Worm (Caenorhabditis elegans) whole organism, late embryonic: ENCODE results near the gene sna-2.

Experiments
- hlh-15 ChIP-seq: sonication (generic microtip); optimal IDR thresholded peaks from 2 replicates; lab custom pipeline; 2016; ENCODE audit warnings: missing genetic modification characterization, missing compliant biosample characterization
- tbx-2 ChIP-seq: sonication (generic microtip); optimal IDR thresholded peaks from 2 replicates; lab custom pipeline; 2016; ENCODE audit warnings: missing genetic modification characterization, missing compliant biosample characterization

ce11 chrIV:9778016-9778415 is 582 bp upstream of the sna-2 start, which contains the start of gene T13F2.6:
- no peak for TF ChIP-seq tbx-2 (tag; lab: Kevin White, UChicago)
- TF ChIP-seq hlh-15 (tag; lab: Kevin White, UChicago), result no peak
